Worm (Caenorhabditis elegans) whole organism, young adult: Measurements from ENCODE around the gene ZK809.9.

Experiments
- madf-3 ChIP-seq: fragments of 200-800 bp; sonication (Bioruptor generic); IDR thresholded peaks from 2 replicates; pipeline ENCODE4 v1.3.6; 2022; ENCODE audit warnings: missing genetic modification reagents, missing genetic modification characterization, missing compliant biosample characterization
- snpc-4 ChIP-seq, 5 experiments: fragments of 150-350 bp in 1 of 5; sonication (generic microtip) in 4 of 5; optimal IDR thresholded peaks; 2 replicates each; lab custom pipeline; 2014 to 2018; ENCODE audit warnings: missing genetic modification characterization in 5 of 5, missing biosample characterization in 3 of 5, antibody characterized with exemption in 2 of 5, mild to moderate bottlenecking in 2 of 5, missing compliant biosample characterization in 2 of 5, missing genotype in 2 of 5, moderate library complexity in 2 of 5, missing genetic modification reagents in 1 of 5
- tbp1 ChIP-seq: fragments of 200-800 bp; sonication (Bioruptor generic); optimal IDR thresholded peaks from 2 replicates; lab custom pipeline; 2018; ENCODE audit warnings: mild to moderate bottlenecking, missing genetic modification characterization, missing compliant biosample characterization

ce11 chrIV:11649031-11649430 lies 16.1 kb upstream of the ZK809.9 start, which contains the start of gene ZK809.8:
- TF ChIP-seq madf-3 (GFP tag; lab: Robert Waterston, UW) (no peak), snpc-4 (GFP tag; optimal IDR thresholded peaks at IDR 0.05; lab: Kevin White, UChicago) (no peak), snpc-4 (tag; optimal IDR thresholded peaks at IDR 0.05; lab: Kevin White, UChicago) (no peak), tbp1 (no peak)
